Fruit fly (Drosophila melanogaster) whole organism, prepupa: ENCODE data around the gene CG42570.

Source experiments
- Blimp-1 ChIP-seq: fragments of 200-800 bp; sonication (Bioruptor generic); optimal IDR thresholded peaks from 3 replicates; lab custom pipeline; 2017; ENCODE audit warnings: missing biosample characterization, missing genetic modification characterization, mild to moderate bottlenecking, moderate library complexity, missing genetic modification reagents
- CG10631 ChIP-seq: fragments of 200-800 bp; sonication (Bioruptor generic); optimal IDR thresholded peaks from 2 replicates; lab custom pipeline; 2016; ENCODE audit warnings: missing biosample characterization, missing genetic modification characterization
- CG10669 ChIP-seq: fragments of 200-800 bp; sonication (Bioruptor generic); optimal IDR thresholded peaks from 3 replicates; lab custom pipeline; 2018; ENCODE audit warnings: missing biosample characterization, mild to moderate bottlenecking, missing genetic modification characterization, moderate library complexity
- CG11294 ChIP-seq: fragments of 200-800 bp; sonication (Bioruptor generic); IDR thresholded peaks from 2 replicates; pipeline ENCODE4 v1.3.6; 2022; ENCODE audit warnings: missing biosample characterization, missing genetic modification characterization
- CG11762 ChIP-seq: fragments of 200-800 bp; sonication (Bioruptor generic); optimal IDR thresholded peaks from 3 replicates; lab custom pipeline; 2016; ENCODE audit warnings: missing biosample characterization, missing genetic modification characterization; ENCODE audit not compliant: insufficient read depth
- CG11902 ChIP-seq: fragments of 200-800 bp; sonication (Bioruptor generic); optimal IDR thresholded peaks from 3 replicates; lab custom pipeline; 2016; ENCODE audit warnings: missing biosample characterization, missing genetic modification characterization
- CG15336 ChIP-seq: fragments of 200-800 bp; sonication (Bioruptor generic); IDR thresholded peaks from 2 replicates; pipeline ENCODE4 v1.3.6; 2022; ENCODE audit warnings: missing biosample characterization, missing genetic modification characterization
- CG1621 ChIP-seq: fragments of 200-800 bp; sonication (Bioruptor generic); optimal IDR thresholded peaks from 3 replicates; lab custom pipeline; 2018; ENCODE audit warnings: missing biosample characterization, mild to moderate bottlenecking, missing genetic modification characterization
- CG3032 ChIP-seq: fragments of 200-800 bp; optimal IDR thresholded peaks from 2 replicates; lab custom pipeline; 2019; ENCODE audit warnings: missing biosample characterization, mild to moderate bottlenecking, missing genetic modification characterization, moderate library complexity
- CG31627 ChIP-seq: fragments of 200-800 bp; sonication (Bioruptor generic); optimal IDR thresholded peaks from 3 replicates; lab custom pipeline; 2016; ENCODE audit warnings: missing biosample characterization, missing genetic modification characterization
- CG32006 ChIP-seq: fragments of 200-800 bp; sonication (Bioruptor generic); optimal IDR thresholded peaks from 3 replicates; lab custom pipeline; 2017; ENCODE audit warnings: missing biosample characterization, mild to moderate bottlenecking, missing genetic modification characterization
- CG4318 ChIP-seq: fragments of 200-800 bp; sonication (Bioruptor generic); optimal IDR thresholded peaks from 3 replicates; lab custom pipeline; 2017; ENCODE audit warnings: missing biosample characterization, mild to moderate bottlenecking, missing genetic modification characterization
- CG6163 ChIP-seq: fragments of 200-800 bp; sonication (Bioruptor generic); IDR thresholded peaks from 3 replicates; pipeline ENCODE4 v1.3.6; 2022; ENCODE audit warnings: missing biosample characterization, missing genetic modification characterization
- CG6276 ChIP-seq: fragments of 200-800 bp; sonication (Bioruptor generic); optimal IDR thresholded peaks from 2 replicates; lab custom pipeline; 2017; ENCODE audit warnings: missing biosample characterization, mild to moderate bottlenecking, missing genetic modification characterization
- CG6792 ChIP-seq: fragments of 200-800 bp; sonication (Bioruptor generic); optimal IDR thresholded peaks from 3 replicates; lab custom pipeline; 2016; ENCODE audit warnings: missing biosample characterization, missing genetic modification characterization
- CG6808 ChIP-seq: fragments of 200-800 bp; sonication (Bioruptor generic); optimal IDR thresholded peaks from 3 replicates; lab custom pipeline; 2017; ENCODE audit warnings: missing biosample characterization, missing genetic modification characterization, mild to moderate bottlenecking, moderate library complexity, missing genetic modification reagents
- CG6854 ChIP-seq: fragments of 200-800 bp; sonication (Bioruptor generic); optimal IDR thresholded peaks from 2 replicates; lab custom pipeline; 2017; ENCODE audit warnings: missing biosample characterization, mild to moderate bottlenecking, missing genetic modification characterization
- CG7368 ChIP-seq: fragments of 200-800 bp; sonication (Bioruptor generic); optimal IDR thresholded peaks from 3 replicates; lab custom pipeline; 2016; ENCODE audit warnings: missing biosample characterization, missing genetic modification characterization
- CG8119 ChIP-seq: fragments of 200-800 bp; sonication (Bioruptor generic); IDR thresholded peaks from 3 replicates; pipeline ENCODE4 v1.3.6; 2022; ENCODE audit warnings: missing biosample characterization, missing genetic modification characterization
- CG8632 ChIP-seq: fragments of 200-800 bp; sonication (Bioruptor generic); optimal IDR thresholded peaks from 3 replicates; lab custom pipeline; 2016; ENCODE audit warnings: missing biosample characterization, missing genetic modification characterization
- CG9139 ChIP-seq: fragments of 200-800 bp; sonication (Bioruptor generic); optimal IDR thresholded peaks from 3 replicates; lab custom pipeline; 2017; ENCODE audit warnings: missing biosample characterization, mild to moderate bottlenecking, missing genetic modification characterization
- Eip75B ChIP-seq: fragments of 200-800 bp; sonication (Bioruptor generic); optimal IDR thresholded peaks from 3 replicates; lab custom pipeline; 2016; ENCODE audit warnings: missing biosample characterization, missing genetic modification characterization
- Eip78C ChIP-seq: fragments of 200-800 bp; sonication (Bioruptor generic); peaks from one replicate; lab custom pipeline; 2016; ENCODE audit warnings: missing biosample characterization, missing genetic modification characterization
- Eip93F ChIP-seq: fragments of 200-800 bp; sonication (Bioruptor generic); optimal IDR thresholded peaks from 2 replicates; lab custom pipeline; 2016; ENCODE audit warnings: missing biosample characterization, mild to moderate bottlenecking, missing genetic modification characterization
- Ets21C ChIP-seq: fragments of 200-800 bp; sonication (Bioruptor generic); optimal IDR thresholded peaks from 3 replicates; lab custom pipeline; 2016; ENCODE audit warnings: missing biosample characterization, missing genetic modification characterization
- Ets96B ChIP-seq: fragments of 200-800 bp; optimal IDR thresholded peaks from 2 replicates; lab custom pipeline; 2019; ENCODE audit warnings: missing biosample characterization, mild to moderate bottlenecking, missing genetic modification characterization, moderate library complexity
- Gug ChIP-seq: fragments of 200-800 bp; sonication (Bioruptor generic); IDR thresholded peaks from 2 replicates; pipeline ENCODE4 v1.3.6; 2022; ENCODE audit warnings: missing biosample characterization, missing genetic modification characterization
- Hr38 ChIP-seq: sonication (Bioruptor generic); optimal IDR thresholded peaks from 2 replicates; lab custom pipeline; 2016; ENCODE audit warnings: missing biosample characterization, missing genetic modification characterization
- Hr39 ChIP-seq: fragments of 200-800 bp; sonication (Bioruptor generic); optimal IDR thresholded peaks from 2 replicates; lab custom pipeline; 2016; ENCODE audit warnings: missing biosample characterization, missing genetic modification characterization
- Lpt ChIP-seq: fragments of 200-800 bp; sonication (Bioruptor generic); optimal IDR thresholded peaks from 3 replicates; lab custom pipeline; 2016; ENCODE audit warnings: missing biosample characterization, missing genetic modification characterization
- Met ChIP-seq: fragments of 200-800 bp; sonication (Bioruptor generic); optimal IDR thresholded peaks from 3 replicates; lab custom pipeline; 2016; ENCODE audit warnings: missing biosample characterization, missing genetic modification characterization
- Smox ChIP-seq: fragments of 200-800 bp; sonication (Bioruptor generic); optimal IDR thresholded peaks from 3 replicates; lab custom pipeline; 2016; ENCODE audit warnings: missing biosample characterization, missing genetic modification characterization
- Sox102F ChIP-seq: fragments of 200-800 bp; sonication (Bioruptor generic); optimal IDR thresholded peaks from 2 replicates; lab custom pipeline; 2016; ENCODE audit warnings: missing biosample characterization, mild to moderate bottlenecking, missing genetic modification characterization
- Sox14 ChIP-seq: fragments of 200-800 bp; sonication (Bioruptor generic); optimal IDR thresholded peaks from 3 replicates; lab custom pipeline; 2016; ENCODE audit warnings: missing biosample characterization, missing genetic modification characterization
- Sox15 ChIP-seq: fragments of 200-800 bp; sonication (Bioruptor generic); optimal IDR thresholded peaks from 3 replicates; lab custom pipeline; 2016; ENCODE audit warnings: missing biosample characterization, missing genetic modification characterization
- achi ChIP-seq: fragments of 200-800 bp; sonication (Bioruptor generic); optimal IDR thresholded peaks from 3 replicates; lab custom pipeline; 2016; ENCODE audit warnings: missing biosample characterization, missing genetic modification characterization
- acj6 ChIP-seq: fragments of 200-800 bp; sonication (Bioruptor generic); optimal IDR thresholded peaks from 3 replicates; lab custom pipeline; 2016; ENCODE audit warnings: missing biosample characterization, missing genetic modification characterization
- cyc ChIP-seq: fragments of 200-800 bp; sonication (Bioruptor generic); optimal IDR thresholded peaks from 3 replicates; lab custom pipeline; 2016; ENCODE audit warnings: missing biosample characterization, missing genetic modification characterization
- dac ChIP-seq: fragments of 200-800 bp; sonication (Bioruptor generic); optimal IDR thresholded peaks from 2 replicates; lab custom pipeline; 2017; ENCODE audit warnings: missing biosample characterization, mild to moderate bottlenecking, missing genetic modification characterization
- dsx ChIP-seq: fragments of 200-800 bp; optimal IDR thresholded peaks from 3 replicates; lab custom pipeline; 2019; ENCODE audit warnings: missing biosample characterization, mild to moderate bottlenecking, missing genetic modification characterization, moderate library complexity; ENCODE audit not compliant: poor library complexity, severe bottlenecking
- esn ChIP-seq: fragments of 200-800 bp; sonication (Bioruptor generic); optimal IDR thresholded peaks from 2 replicates; lab custom pipeline; 2016; ENCODE audit warnings: missing biosample characterization, mild to moderate bottlenecking, missing genetic modification characterization, moderate library complexity
- fd59A ChIP-seq: fragments of 200-800 bp; sonication (Bioruptor generic); optimal IDR thresholded peaks from 2 replicates; lab custom pipeline; 2017; ENCODE audit warnings: missing biosample characterization, mild to moderate bottlenecking, missing genetic modification characterization, missing genetic modification reagents
- fd85E ChIP-seq: fragments of 200-800 bp; sonication (Bioruptor generic); optimal IDR thresholded peaks from 3 replicates; lab custom pipeline; 2016; ENCODE audit warnings: missing biosample characterization, missing genetic modification characterization
- fkh ChIP-seq: fragments of 200-800 bp; sonication (Bioruptor generic); optimal IDR thresholded peaks from 3 replicates; lab custom pipeline; 2017; ENCODE audit warnings: missing biosample characterization, mild to moderate bottlenecking, missing genetic modification characterization, moderate library complexity
- lz ChIP-seq: fragments of 200-800 bp; sonication (Bioruptor generic); optimal IDR thresholded peaks from 3 replicates; lab custom pipeline; 2016; ENCODE audit warnings: missing biosample characterization, missing genetic modification characterization
- pdm3 ChIP-seq: fragments of 200-800 bp; sonication (Bioruptor generic); optimal IDR thresholded peaks from 3 replicates; lab custom pipeline; 2016; ENCODE audit warnings: missing biosample characterization, missing genetic modification characterization
- salr ChIP-seq, 2 experiments: fragments of 200-800 bp; sonication (Bioruptor generic); optimal IDR thresholded peaks; 3 replicates each; lab custom pipeline; 2016 to 2018; ENCODE audit warnings: missing biosample characterization in 2 of 2, missing genetic modification characterization in 2 of 2, mild to moderate bottlenecking in 1 of 2
- spab ChIP-seq: fragments of 200-800 bp; sonication (Bioruptor generic); optimal IDR thresholded peaks from 2 replicates; lab custom pipeline; 2017; ENCODE audit warnings: missing biosample characterization, mild to moderate bottlenecking, missing genetic modification characterization, missing genetic modification reagents
- svp ChIP-seq: fragments of 200-800 bp; sonication (Bioruptor generic); peaks from one replicate; lab custom pipeline; 2016; ENCODE audit warnings: missing biosample characterization, missing genetic modification characterization
- topi ChIP-seq: fragments of 200-800 bp; sonication (Bioruptor generic); optimal IDR thresholded peaks from 3 replicates; lab custom pipeline; 2016; ENCODE audit warnings: missing biosample characterization, missing genetic modification characterization
- vri ChIP-seq: fragments of 200-800 bp; sonication (Bioruptor generic); optimal IDR thresholded peaks from 3 replicates; lab custom pipeline; 2016; ENCODE audit warnings: missing biosample characterization, mild to moderate bottlenecking, missing genetic modification characterization

CG42570 gene

DNA sequence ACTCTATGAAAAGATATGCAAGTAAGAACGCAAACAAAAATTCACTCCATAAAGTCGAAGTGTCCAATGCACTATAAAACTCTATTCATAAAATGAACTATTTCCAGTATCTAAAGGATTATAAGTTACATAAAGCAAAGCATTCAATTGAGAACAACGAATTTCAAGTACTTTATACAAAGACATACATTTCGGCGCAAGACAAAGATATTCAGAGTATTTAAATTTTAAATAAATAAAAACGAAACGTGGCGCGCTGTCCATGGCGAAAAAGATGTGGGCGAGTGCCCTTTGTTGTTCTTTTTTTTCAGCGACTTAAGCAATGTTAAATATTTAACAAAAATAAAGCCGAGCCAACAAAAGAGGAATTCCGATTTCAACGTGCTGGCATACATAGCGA is 31.7 kb downstream of the CG42570 start (continued):
- no peak for TF ChIP-seq esn (GFP tag; lab: Kevin White, UChicago)
- TF ChIP-seq Eip78C: peak; percentile 84
- TF ChIP-seq CG6854 (GFP tag; lab: Kevin White, UChicago): no peak
- no peak for TF ChIP-seq Met
- no peak for TF ChIP-seq CG10631
- no peak for TF ChIP-seq pdm3 (GFP tag; lab: Kevin White, UChicago)
- no peak for TF ChIP-seq achi
- TF ChIP-seq, all 60 proteins: peak for 13

DNA sequence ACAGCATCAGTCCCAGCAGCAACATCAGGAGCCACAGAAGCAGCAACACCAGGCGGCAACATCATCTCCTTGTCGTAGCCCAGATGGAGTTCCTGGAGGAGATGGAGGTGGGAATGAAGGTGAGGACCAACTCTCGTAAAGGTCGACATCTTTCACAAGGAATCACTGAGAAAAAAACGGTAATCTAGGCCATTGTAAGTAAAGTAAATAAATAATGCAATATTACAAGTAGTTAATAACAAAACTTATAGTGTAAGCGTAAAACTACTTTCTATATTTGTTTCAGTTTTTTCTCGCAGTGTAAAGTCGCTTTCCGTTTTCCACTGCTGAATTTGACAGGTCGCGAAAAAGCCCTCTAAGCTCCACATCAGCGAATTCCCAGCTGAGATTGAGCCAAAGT is 35.2 kb downstream of the CG42570 start:
- TF ChIP-seq cyc (GFP tag; lab: Kevin White, UChicago) (no peak), CG6808 (GFP tag; lab: Kevin White, UChicago) (no peak), CG10669 (GFP tag; lab: Kevin White, UChicago) (no peak), pdm3 (GFP tag; lab: Kevin White, UChicago) (no peak), CG1621 (tag; lab: Kevin White, UChicago) (no peak), CG15336 (GFP tag; lab: Robert Waterston, UW) (no peak), CG7368 (no peak), vri (GFP tag; lab: Kevin White, UChicago) (no peak), svp (GFP tag; lab: Kevin White, UChicago) (peak; percentile 20), CG11902 (GFP tag; lab: Kevin White, UChicago) (no peak), CG6163 (GFP tag; lab: Robert Waterston, UW) (peak; percentile 63; the same call in 2 of the 3 replicates), fkh (GFP tag; lab: Kevin White, UChicago) (no peak), CG31627 (GFP tag; lab: Kevin White, UChicago) (no peak), Sox102F (GFP tag; lab: Kevin White, UChicago) (no peak), CG8632 (GFP tag; lab: Kevin White, UChicago) (no peak), topi (GFP tag; lab: Kevin White, UChicago) (peak; percentile 12), CG4318 (GFP tag; lab: Kevin White, UChicago) (no peak), acj6 (GFP tag; lab: Kevin White, UChicago) (no peak), CG32006 (GFP tag; lab: Kevin White, UChicago) (no peak), fd59A (no peak), Hr39 (GFP tag; lab: Kevin White, UChicago) (no peak), lz (GFP tag; lab: Kevin White, UChicago) (no peak), achi (no peak), Sox15 (no peak), Eip78C (peak; percentile 49), CG8119 (GFP tag; lab: Robert Waterston, UW) (peak; percentile 29; the same call in 1 of the 3 replicates), dac (GFP tag; lab: Kevin White, UChicago) (no peak), Sox14 (GFP tag; lab: Kevin White, UChicago) (no peak), CG3032 (no peak), CG10631 (no peak), Smox (GFP tag; lab: Kevin White, UChicago) (no peak), Lpt (GFP tag; lab: Kevin White, UChicago) (no peak), Hr38 (no peak), CG6276 (no peak), dsx (no peak), salr (GFP tag; optimal IDR thresholded peaks at IDR 0.05; lab: Kevin White, UChicago) (no peak), Blimp-1 (no peak), Ets96B (tag; lab: Kevin White, UChicago) (no peak), Gug (no peak), CG9139 (GFP tag; lab: Kevin White, UChicago) (no peak), spab (no peak), Met (no peak), fd85E (GFP tag; lab: Kevin White, UChicago) (no peak), CG6792 (GFP tag; lab: Kevin White, UChicago) (no peak), CG11762 (no peak), Ets21C (GFP tag; lab: Kevin White, UChicago) (no peak), Eip75B (no peak), CG11294 (GFP tag; lab: Robert Waterston, UW) (no peak), Eip93F (no peak)
